Fruit fly (Drosophila melanogaster) whole organism: Measurements from ENCODE around the gene CG17597.

Experiments
- psq ChIP-seq: fragments of >200 bp; optimal IDR thresholded peaks from 2 replicates; lab custom pipeline; 2017
- usp ChIP-seq: fragments of >200 bp; optimal IDR thresholded peaks from 2 replicates; lab custom pipeline; 2017; ENCODE audit warnings: missing biosample characterization, missing genetic modification characterization, mixed read lengths

DNA sequence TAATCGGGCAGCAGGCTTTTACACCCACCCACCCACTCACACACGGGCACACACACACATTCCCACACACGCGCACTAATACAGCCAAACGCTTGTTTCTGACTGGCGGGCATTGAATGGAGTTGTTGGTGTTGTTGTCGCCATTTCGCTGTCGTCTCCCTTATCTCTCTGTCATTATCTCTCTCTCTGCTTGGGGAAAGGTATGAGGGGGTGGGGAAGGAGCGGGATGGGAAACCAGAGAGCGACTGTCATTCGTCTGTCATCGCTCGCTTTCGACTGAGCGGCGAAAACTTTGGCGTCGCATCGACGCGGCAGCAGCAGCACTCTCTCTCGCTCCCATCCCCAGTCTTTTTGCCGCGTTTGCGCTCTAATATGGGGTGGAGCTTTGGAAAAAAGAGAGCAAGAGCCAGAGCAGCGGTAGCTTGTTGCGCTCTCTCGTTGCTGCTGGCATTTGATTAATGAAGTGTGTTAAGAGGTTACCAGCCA is 35.0 kb downstream of the CG17597 start:
- no peak for TF ChIP-seq usp
- no peak for TF ChIP-seq psq (lab: Kevin White, UChicago)
